Worm (Caenorhabditis elegans) whole organism, L4 larva: ENCODE results near the gene perm-3.

Experiments used
- F26F4.8 ChIP-seq: fragments of 200-800 bp; sonication (Bioruptor generic); conservative IDR thresholded peaks from 2 replicates; pipeline ENCODE4 v1.3.6; 2022; ENCODE audit warnings: missing genetic modification characterization, missing compliant biosample characterization
- F44E2.7 ChIP-seq: fragments of 200-800 bp; sonication (Bioruptor generic); IDR thresholded peaks from 2 replicates; pipeline ENCODE4 v2.1.2; 2022; ENCODE audit warnings: missing genetic modification characterization, missing compliant biosample characterization
- Y5F2A.4 ChIP-seq: fragments of 200-800 bp; sonication (Bioruptor generic); optimal IDR thresholded peaks from 2 replicates; lab custom pipeline; 2018; ENCODE audit warnings: mild to moderate bottlenecking, missing genetic modification characterization, missing compliant biosample characterization
- ZK337.2 ChIP-seq: fragments of 200-800 bp; sonication (Bioruptor generic); IDR thresholded peaks from 2 replicates; pipeline ENCODE4 v1.3.6; 2022; ENCODE audit warnings: missing genetic modification reagents, missing genetic modification characterization, missing compliant biosample characterization
- aha-1 ChIP-seq: fragments of 150-350 bp; peaks from one replicate; lab custom pipeline; 2014; ENCODE audit warnings: missing biosample characterization, missing genetic modification characterization
- ama-1 ChIP-seq: fragments of 150-350 bp; optimal IDR thresholded peaks from 2 replicates; lab custom pipeline; 2014; ENCODE audit warnings: inconsistent platforms, mixed read lengths
- ceh-44 ChIP-seq: fragments of 200-800 bp; sonication (Bioruptor generic); IDR thresholded peaks from 2 replicates; pipeline ENCODE4 v1.3.6; 2022; ENCODE audit warnings: missing genetic modification reagents, missing genetic modification characterization, missing compliant biosample characterization
- ces-1 ChIP-seq: fragments of 150-350 bp; sonication (generic microtip); optimal IDR thresholded peaks from 4 replicates; lab custom pipeline; 2014; ENCODE audit warnings: missing biosample characterization, missing genetic modification reagents, missing genetic modification characterization
- ctbp-1 ChIP-seq: fragments of 200-800 bp; sonication (Bioruptor generic); IDR thresholded peaks from 2 replicates; pipeline ENCODE4 v1.3.6; 2022; ENCODE audit warnings: missing genetic modification reagents, missing genetic modification characterization, missing compliant biosample characterization
- daf-16 ChIP-seq, 3 experiments: sonication (generic microtip); optimal IDR thresholded peaks; 2 replicates each; lab custom pipeline; 2016 to 2017; ENCODE audit warnings: missing genetic modification characterization in 3 of 3, missing genetic modification reagents in 3 of 3, mild to moderate bottlenecking in 2 of 3, missing compliant biosample characterization in 2 of 3, missing biosample characterization in 1 of 3, moderate library complexity in 1 of 3
- daf-8 ChIP-seq: fragments of 200-800 bp; sonication (Bioruptor generic); IDR thresholded peaks from 2 replicates; pipeline ENCODE4 v1.3.6; 2022; ENCODE audit warnings: missing genetic modification characterization, missing compliant biosample characterization
- dmd-6 ChIP-seq: fragments of 200-800 bp; sonication (Bioruptor generic); IDR thresholded peaks from 2 replicates; pipeline ENCODE4 v1.3.6; 2022; ENCODE audit warnings: missing genetic modification reagents, missing genetic modification characterization, missing compliant biosample characterization
- dmd-9 ChIP-seq: fragments of 200-800 bp; sonication (Bioruptor generic); IDR thresholded peaks from 2 replicates; pipeline ENCODE4 v1.3.6; 2022; ENCODE audit warnings: missing genetic modification reagents, missing genetic modification characterization, missing compliant biosample characterization
- dve-1 ChIP-seq: sonication (generic microtip); optimal IDR thresholded peaks from 2 replicates; lab custom pipeline; 2017; ENCODE audit warnings: antibody characterized with exemption, mild to moderate bottlenecking, missing genetic modification characterization, missing compliant biosample characterization; ENCODE audit not compliant: insufficient read depth
- hlh-11 ChIP-seq: fragments of 200-800 bp; sonication (Bioruptor generic); optimal IDR thresholded peaks from 2 replicates; lab custom pipeline; 2018; ENCODE audit warnings: mild to moderate bottlenecking, missing genetic modification characterization, missing compliant biosample characterization
- hlh-30 ChIP-seq: sonication (generic microtip); optimal IDR thresholded peaks from 2 replicates; lab custom pipeline; 2017; ENCODE audit warnings: antibody characterized with exemption, mild to moderate bottlenecking, missing genetic modification characterization, missing compliant biosample characterization; ENCODE audit not compliant: insufficient read depth
- lin-1 ChIP-seq: fragments of 200-800 bp; sonication (Bioruptor generic); IDR thresholded peaks from 2 replicates; pipeline ENCODE4 v1.3.6; 2022; ENCODE audit warnings: missing genetic modification reagents, missing genetic modification characterization, missing compliant biosample characterization
- lin-38 ChIP-seq: fragments of 200-800 bp; sonication (Bioruptor generic); IDR thresholded peaks from 2 replicates; pipeline ENCODE4 v1.3.6; 2022; ENCODE audit warnings: missing genetic modification reagents, missing genetic modification characterization, missing compliant biosample characterization
- lin-39 ChIP-seq: fragments of 150-350 bp; optimal IDR thresholded peaks from 2 replicates; lab custom pipeline; 2014; ENCODE audit warnings: missing biosample characterization, missing genetic modification reagents, missing genetic modification characterization
- lsy-2 ChIP-seq, 2 experiments: fragments of 150-350 bp in 1 of 2; sonication (generic microtip) in 1 of 2; optimal IDR thresholded peaks; 2 replicates each; lab custom pipeline; 2014 to 2017; ENCODE audit warnings: missing biosample characterization in 2 of 2, missing genetic modification characterization in 2 of 2
- madf-9 ChIP-seq: fragments of 200-800 bp; sonication (Bioruptor generic); conservative IDR thresholded peaks from 2 replicates; pipeline ENCODE4 v1.3.6; 2022; ENCODE audit warnings: missing genetic modification reagents, missing genetic modification characterization, missing compliant biosample characterization
- mep-1 ChIP-seq: fragments of 150-350 bp; sonication (generic microtip); optimal IDR thresholded peaks from 3 replicates; lab custom pipeline; 2014; ENCODE audit warnings: missing biosample characterization, missing genetic modification characterization
- mes-2 ChIP-seq: sonication (generic microtip); optimal IDR thresholded peaks from 2 replicates; lab custom pipeline; 2016; ENCODE audit warnings: missing genotype, mild to moderate bottlenecking, missing genetic modification characterization, missing compliant biosample characterization; ENCODE audit not compliant: poor library complexity, severe bottlenecking
- mxl-3 ChIP-seq: fragments of 200-800 bp; sonication (Bioruptor generic); optimal IDR thresholded peaks from 2 replicates; lab custom pipeline; 2018; ENCODE audit warnings: mild to moderate bottlenecking, missing genetic modification characterization, missing compliant biosample characterization
- nhr-10 ChIP-seq: fragments of 150-350 bp; optimal IDR thresholded peaks from 2 replicates; lab custom pipeline; 2014; ENCODE audit warnings: missing biosample characterization, missing genetic modification characterization
- nhr-102 ChIP-seq: sonication (generic microtip); optimal IDR thresholded peaks from 2 replicates; lab custom pipeline; 2016; ENCODE audit warnings: mild to moderate bottlenecking, missing genetic modification characterization, moderate library complexity, missing compliant biosample characterization
- nhr-11 ChIP-seq: fragments of 150-350 bp; optimal IDR thresholded peaks from 2 replicates; lab custom pipeline; 2014; ENCODE audit warnings: missing biosample characterization, missing genetic modification characterization
- nhr-28 ChIP-seq: fragments of 150-350 bp; optimal IDR thresholded peaks from 2 replicates; lab custom pipeline; 2014; ENCODE audit warnings: missing biosample characterization, missing genetic modification characterization
- nhr-48 ChIP-seq: sonication (generic microtip); optimal IDR thresholded peaks from 2 replicates; lab custom pipeline; 2016; ENCODE audit warnings: mild to moderate bottlenecking, missing genetic modification characterization, missing compliant biosample characterization
- nhr-77 ChIP-seq: fragments of 150-350 bp; optimal IDR thresholded peaks from 2 replicates; lab custom pipeline; 2014; ENCODE audit warnings: missing biosample characterization, missing genetic modification characterization
- php-3 ChIP-seq: fragments of 200-800 bp; sonication (Bioruptor generic); IDR thresholded peaks from 2 replicates; pipeline ENCODE4 v1.3.6; 2022; ENCODE audit warnings: missing genetic modification reagents, missing genetic modification characterization, missing compliant biosample characterization
- pqm-1 ChIP-seq: sonication (generic microtip); optimal IDR thresholded peaks from 2 replicates; lab custom pipeline; 2017; ENCODE audit warnings: missing biosample characterization, missing genetic modification characterization
- saeg-2 ChIP-seq: fragments of 200-800 bp; sonication (Bioruptor generic); IDR thresholded peaks from 2 replicates; pipeline ENCODE4 v1.3.6; 2022; ENCODE audit warnings: missing genetic modification reagents, missing genetic modification characterization, missing compliant biosample characterization
- spr-1 ChIP-seq: sonication (generic microtip); optimal IDR thresholded peaks from 2 replicates; lab custom pipeline; 2016; ENCODE audit warnings: mild to moderate bottlenecking, missing genetic modification characterization, missing compliant biosample characterization
- spr-3 ChIP-seq: fragments of 200-800 bp; sonication (Bioruptor generic); optimal IDR thresholded peaks from 2 replicates; lab custom pipeline; 2018; ENCODE audit warnings: mild to moderate bottlenecking, missing genetic modification characterization, missing compliant biosample characterization
- tra-1 ChIP-seq: fragments of 200-800 bp; sonication (Bioruptor generic); IDR thresholded peaks from 2 replicates; pipeline ENCODE4 v1.3.6; 2022; ENCODE audit warnings: missing genetic modification reagents, missing genetic modification characterization, missing compliant biosample characterization
- unc-39 ChIP-seq: sonication (generic microtip); optimal IDR thresholded peaks from 2 replicates; lab custom pipeline; 2017; ENCODE audit warnings: missing biosample characterization, missing genetic modification characterization
- unc-62 ChIP-seq, 3 experiments: fragments of 150-350 bp in 1 of 3; sonication (generic microtip); optimal IDR thresholded peaks in 2 of 3; peaks in 1 of 3; 1 replicate in 1 of 3; 2 replicates in 2 of 3; lab custom pipeline; 2014 to 2017; ENCODE audit warnings: missing biosample characterization in 3 of 3, missing genetic modification characterization in 3 of 3, missing genetic modification reagents in 3 of 3, missing genotype in 1 of 3
- vab-7 ChIP-seq: fragments of 200-800 bp; sonication (Bioruptor generic); IDR thresholded peaks from 2 replicates; pipeline ENCODE4 v1.3.6; 2022; ENCODE audit warnings: missing genetic modification reagents, missing genetic modification characterization, missing compliant biosample characterization
- ztf-11 ChIP-seq: fragments of 150-350 bp; optimal IDR thresholded peaks from 2 replicates; lab custom pipeline; 2014; ENCODE audit warnings: missing biosample characterization, missing genetic modification characterization

The perm-3 gene

DNA sequence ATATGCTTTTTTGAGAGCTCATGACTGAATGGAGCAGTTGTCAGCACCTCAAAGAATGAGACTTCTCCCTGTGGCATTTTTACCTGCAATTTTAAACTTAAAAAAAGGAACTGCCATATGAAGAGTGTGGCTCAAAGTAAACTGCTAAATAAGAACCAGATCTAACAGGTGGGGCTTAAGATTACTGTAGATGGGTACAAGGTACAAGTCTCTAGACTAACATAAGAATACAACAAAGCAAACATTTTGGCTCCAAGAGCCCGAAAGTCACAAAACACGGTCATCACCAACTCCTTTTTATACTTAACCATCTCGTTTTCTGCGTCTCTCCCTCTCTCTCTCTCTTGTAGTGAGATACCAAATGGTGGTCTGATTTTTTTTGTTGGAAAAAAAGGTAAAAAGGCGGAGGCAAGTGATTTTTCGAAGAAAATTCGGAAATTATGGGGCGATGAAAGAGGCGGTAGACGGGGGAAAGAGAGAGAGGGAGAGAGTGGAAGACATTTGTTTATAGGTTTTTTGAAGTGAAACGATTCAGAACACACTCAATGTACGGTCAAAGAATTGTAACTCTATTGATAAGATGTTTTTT lies 6.0 kb downstream of the perm-3 start, which contains the start of gene elo-6:
TSS of gene elo-6 (minus strand) at position 83 of the 589 bp plus-strand sequence.
- TF ChIP-seq daf-8 (GFP tag; lab: Robert Waterston, UW): no peak
- 0 out of 2 replicates have a peak, but pooled peaks have one; percentile 20 for TF ChIP-seq madf-9 (GFP tag; lab: Robert Waterston, UW)
- peak; percentile 71 for TF ChIP-seq nhr-10 (tag; lab: Kevin White, UChicago)
- TF ChIP-seq hlh-11 (tag; lab: Kevin White, UChicago): peak; percentile 79
- peak in 1 of 2 experiments; percentile 59 for TF ChIP-seq daf-16 (GFP tag; optimal IDR thresholded peaks at IDR 0.05; lab: Kevin White, UChicago)
- peak; percentile 88 for TF ChIP-seq daf-16 (tag; optimal IDR thresholded peaks at IDR 0.05; lab: Kevin White, UChicago)
- no peak for TF ChIP-seq mxl-3 (GFP tag; lab: Kevin White, UChicago)
- 0 out of 2 replicates have a peak, but pooled peaks have one; percentile 7 for TF ChIP-seq tra-1 (GFP tag; lab: Robert Waterston, UW)
- TF ChIP-seq pqm-1 (tag; lab: Kevin White, UChicago): peak; percentile 66
- peak; percentile 63 for TF ChIP-seq mep-1 (tag; lab: Kevin White, UChicago)
- TF ChIP-seq nhr-28 (tag; lab: Kevin White, UChicago): peak; percentile 93
- peak; percentile 58; the same call in 1 of the 2 replicates for TF ChIP-seq lin-1 (GFP tag; lab: Robert Waterston, UW)
- TF ChIP-seq nhr-48: peak; percentile 12
- peak; percentile 15 for TF ChIP-seq mes-2 (tag; lab: Kevin White, UChicago)
- peak; percentile 73 for TF ChIP-seq ama-1 (lab: Kevin White, UChicago)
- 0 out of 2 replicates have a peak, but pooled peaks have one; percentile 10 for TF ChIP-seq lin-38 (GFP tag; lab: Robert Waterston, UW)
- TF ChIP-seq hlh-30 (tag; lab: Kevin White, UChicago): peak; percentile 4
- peak; percentile 75 for TF ChIP-seq dve-1 (tag; lab: Kevin White, UChicago)
- no peak for TF ChIP-seq nhr-11 (tag; lab: Kevin White, UChicago)
- peak; percentile 67 for TF ChIP-seq dmd-6 (GFP tag; lab: Robert Waterston, UW)
- TF ChIP-seq ctbp-1 (GFP tag; lab: Robert Waterston, UW): no peak
- peak; percentile 90 for TF ChIP-seq php-3 (GFP tag; lab: Robert Waterston, UW)
- peak; percentile 68 for TF ChIP-seq nhr-77 (tag; lab: Kevin White, UChicago)
- TF ChIP-seq nhr-102 (tag; lab: Kevin White, UChicago): peak; percentile 46
- TF ChIP-seq lsy-2 (tag; optimal IDR thresholded peaks at IDR 0.05; lab: Kevin White, UChicago): peak in 1 of 2 experiments; percentile 45
- TF ChIP-seq ces-1 (GFP tag; lab: Kevin White, UChicago): no peak
- TF ChIP-seq saeg-2: no peak

ce11 chrIV:5385020-5385419 lies 9.6 kb downstream of the perm-3 start, which contains the start of gene F41H10.12:
Gene F41H10.12, plus strand, starts transcription at chrIV:5385320.
- TF ChIP-seq vab-7 (GFP tag; lab: Robert Waterston, UW) (no peak), lin-39 (tag; lab: Kevin White, UChicago) (no peak), spr-3 (GFP tag; lab: Kevin White, UChicago) (no peak)

DNA sequence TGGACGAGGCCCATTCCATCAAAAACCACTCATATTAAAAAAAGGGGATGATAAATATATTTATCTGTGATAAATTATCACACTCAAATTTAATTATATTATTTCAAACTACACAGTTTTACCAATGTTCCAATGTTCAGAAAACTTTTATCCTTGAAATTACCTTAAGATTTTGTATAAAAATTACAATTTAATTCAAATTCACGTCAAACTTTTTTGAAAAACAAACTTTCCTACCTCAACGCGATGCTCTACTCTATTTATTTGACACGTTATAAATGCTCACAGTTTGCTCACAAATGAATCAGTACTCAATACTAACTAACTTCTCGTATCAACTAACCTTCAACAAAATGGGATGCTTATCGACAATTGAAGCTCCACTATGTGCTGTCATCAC lies 12.0 kb downstream of the perm-3 start, which contains the start of gene F41H10.1:
TSS of gene F41H10.1 (plus strand) at position 301 of the 400 bp plus-strand sequence.
- TF ChIP-seq Y5F2A.4 (GFP tag; lab: Kevin White, UChicago): no peak
- TF ChIP-seq F44E2.7: no peak
- TF ChIP-seq php-3 (GFP tag; lab: Robert Waterston, UW): no peak
- no peak for TF ChIP-seq dmd-9
- TF ChIP-seq ceh-44 (GFP tag; lab: Robert Waterston, UW): no peak
- TF ChIP-seq spr-3 (GFP tag; lab: Kevin White, UChicago): no peak
- no peak for TF ChIP-seq pqm-1 (tag; lab: Kevin White, UChicago)
- TF ChIP-seq unc-39 (tag; lab: Kevin White, UChicago): no peak
- no peak for TF ChIP-seq unc-62 (GFP tag; optimal IDR thresholded peaks at IDR 0.05 in 1 of 2; lab: Kevin White, UChicago)
- no peak for TF ChIP-seq unc-62 (tag; optimal IDR thresholded peaks at IDR 0.05; lab: Kevin White, UChicago)
- no peak for TF ChIP-seq F26F4.8 (GFP tag; lab: Robert Waterston, UW)
- TF ChIP-seq nhr-77 (tag; lab: Kevin White, UChicago): no peak
- no peak for TF ChIP-seq ztf-11 (tag; lab: Kevin White, UChicago)
- no peak for TF ChIP-seq spr-1
- TF ChIP-seq aha-1: no peak
- no peak for TF ChIP-seq ZK337.2 (GFP tag; lab: Robert Waterston, UW)
- TF ChIP-seq ama-1 (lab: Kevin White, UChicago): no peak
